Fruit fly (Drosophila melanogaster) whole organism: ENCODE measurements around the gene NK7.1.

Experiments used
- EcR ChIP-seq, 2 experiments: fragments of >200 bp; optimal IDR thresholded peaks; 2 replicates each; lab custom pipeline; 2017; ENCODE audit warnings: missing biosample characterization in 2 of 2, missing genetic modification characterization in 2 of 2, missing genetic modification reagents in 2 of 2
- pan ChIP-seq: fragments of >200 bp; optimal IDR thresholded peaks from 2 replicates; lab custom pipeline; 2017

DNA sequence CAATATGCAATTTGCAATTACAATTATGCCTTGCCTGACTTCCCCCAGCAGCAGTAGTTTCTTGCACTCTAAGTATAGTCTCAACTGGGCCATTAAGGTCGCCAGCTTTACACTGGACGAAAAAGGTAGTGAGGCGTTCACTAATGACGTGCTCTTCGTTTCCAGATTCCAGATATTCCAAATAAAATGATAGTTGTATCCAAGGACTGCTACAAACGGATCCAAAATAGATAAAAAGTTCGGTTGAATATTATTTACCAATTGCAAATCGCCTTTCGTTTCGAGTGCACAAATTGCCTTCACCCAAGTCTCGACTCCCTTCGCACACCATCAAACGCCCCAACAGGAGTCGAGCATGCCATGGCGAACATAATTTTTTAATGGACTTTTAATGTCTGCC is 17.7 kb upstream of the NK7.1 start:
- no peak for TF ChIP-seq pan (lab: Kevin White, UChicago)
- no peak for TF ChIP-seq EcR (GFP tag; optimal IDR thresholded peaks at IDR 0.05; lab: Kevin White, UChicago)
